Fruit fly (Drosophila melanogaster) whole organism, embryonic: ENCODE results near the gene CG16727.

ENCODE experiments used
- Antp ChIP-seq: fragments of 200-800 bp; sonication (Bioruptor generic); optimal IDR thresholded peaks from 3 replicates; lab custom pipeline; 2016; ENCODE audit warnings: missing biosample characterization, missing genetic modification characterization
- Awh ChIP-seq: fragments of 200-800 bp; sonication (Bioruptor generic); IDR thresholded peaks from 2 replicates; pipeline ENCODE4, ENCODE4 v1.3.6; 2022; ENCODE audit warnings: missing biosample characterization, missing genetic modification characterization
- CG10979 ChIP-seq: fragments of 200-800 bp; sonication (Bioruptor generic); optimal IDR thresholded peaks from 2 replicates; lab custom pipeline; 2018; ENCODE audit warnings: missing biosample characterization, mild to moderate bottlenecking, missing genetic modification characterization, moderate library complexity
- CG15011 ChIP-seq: fragments of 200-800 bp; sonication (Bioruptor generic); optimal IDR thresholded peaks from 3 replicates; lab custom pipeline; 2018; ENCODE audit warnings: missing biosample characterization, mild to moderate bottlenecking, missing genetic modification characterization
- CG17802 ChIP-seq: fragments of 200-800 bp; sonication (Bioruptor generic); optimal IDR thresholded peaks from 2 replicates; lab custom pipeline; 2018; ENCODE audit warnings: missing biosample characterization, mild to moderate bottlenecking, missing genetic modification characterization, moderate library complexity
- CG17829 ChIP-seq: fragments of 200-800 bp; optimal IDR thresholded peaks from 2 replicates; lab custom pipeline; 2019; ENCODE audit warnings: missing biosample characterization, mild to moderate bottlenecking, missing genetic modification characterization, moderate library complexity
- CG1832 ChIP-seq: fragments of 200-800 bp; sonication (Bioruptor generic); optimal IDR thresholded peaks from 2 replicates; lab custom pipeline; 2017; ENCODE audit warnings: missing biosample characterization, mild to moderate bottlenecking, missing genetic modification characterization, inconsistent platforms
- CG2116 ChIP-seq: fragments of 200-800 bp; sonication (Bioruptor generic); optimal IDR thresholded peaks from 3 replicates; lab custom pipeline; 2018; ENCODE audit warnings: missing biosample characterization, mild to moderate bottlenecking, missing genetic modification characterization
- CG2712 ChIP-seq: fragments of 200-800 bp; optimal IDR thresholded peaks from 3 replicates; lab custom pipeline; 2019; ENCODE audit warnings: missing biosample characterization, mild to moderate bottlenecking, missing genetic modification characterization, moderate library complexity
- CG2875 ChIP-seq: fragments of 200-800 bp; sonication (Bioruptor generic); optimal IDR thresholded peaks from 2 replicates; lab custom pipeline; 2017; ENCODE audit warnings: missing biosample characterization, mild to moderate bottlenecking, missing genetic modification characterization, missing genetic modification reagents
- CG31388 ChIP-seq: fragments of 200-800 bp; sonication (Bioruptor generic); optimal IDR thresholded peaks from 2 replicates; lab custom pipeline; 2016; ENCODE audit warnings: missing biosample characterization, missing genetic modification characterization
- CG31441 ChIP-seq: fragments of 200-800 bp; sonication (Bioruptor generic); IDR thresholded peaks from 2 replicates; pipeline ENCODE4 v1.3.6; 2022; ENCODE audit warnings: missing biosample characterization, missing genetic modification characterization
- CG3838 ChIP-seq: fragments of 200-800 bp; sonication (Bioruptor generic); optimal IDR thresholded peaks from 3 replicates; lab custom pipeline; 2016; ENCODE audit warnings: missing biosample characterization, missing genetic modification characterization
- CG4360 ChIP-seq: fragments of 200-800 bp; sonication (Bioruptor generic); IDR thresholded peaks from 2 replicates; pipeline ENCODE4 v1.3.6; 2022; ENCODE audit warnings: missing biosample characterization, missing genetic modification characterization
- CG6765 ChIP-seq: fragments of 200-800 bp; sonication (Bioruptor generic); optimal IDR thresholded peaks from 3 replicates; lab custom pipeline; 2017; ENCODE audit warnings: missing biosample characterization, mild to moderate bottlenecking, missing genetic modification characterization
- CG8359 ChIP-seq: fragments of 200-800 bp; sonication (Bioruptor generic); optimal IDR thresholded peaks from 2 replicates; lab custom pipeline; 2017; ENCODE audit warnings: missing biosample characterization, mild to moderate bottlenecking, missing genetic modification characterization, borderline replicate concordance
- CG9437 ChIP-seq: fragments of 200-800 bp; sonication (Bioruptor generic); optimal IDR thresholded peaks from 2 replicates; lab custom pipeline; 2018; ENCODE audit warnings: missing biosample characterization, mild to moderate bottlenecking, missing genetic modification characterization
- CG9932 ChIP-seq: fragments of 200-800 bp; sonication (Bioruptor generic); IDR thresholded peaks from 2 replicates; pipeline ENCODE4 v1.3.6; 2022; ENCODE audit warnings: missing biosample characterization, missing genetic modification characterization
- CoRest ChIP-seq: fragments of 200-800 bp; sonication (Bioruptor generic); optimal IDR thresholded peaks from 3 replicates; lab custom pipeline; 2018; ENCODE audit warnings: missing biosample characterization, mild to moderate bottlenecking, missing genetic modification characterization, moderate library complexity
- D ChIP-seq, 2 experiments: fragments of 200-800 bp in 1 of 2; fragments of >200 bp in 1 of 2; sonication (Bioruptor generic) in 1 of 2; optimal IDR thresholded peaks; 2 replicates in 1 of 2; 3 replicates in 1 of 2; lab custom pipeline; 2017; ENCODE audit warnings: mild to moderate bottlenecking in 1 of 2, missing biosample characterization in 1 of 2, missing genetic modification characterization in 1 of 2, missing genetic modification reagents in 1 of 2
- D19A ChIP-seq: fragments of 200-800 bp; optimal IDR thresholded peaks from 3 replicates; lab custom pipeline; 2019; ENCODE audit warnings: missing biosample characterization, mild to moderate bottlenecking, missing genetic modification characterization, moderate library complexity
- Dad ChIP-seq: fragments of 200-800 bp; sonication (Bioruptor generic); optimal IDR thresholded peaks from 3 replicates; lab custom pipeline; 2016; ENCODE audit warnings: missing biosample characterization, missing genetic modification characterization
- Dbx ChIP-seq: fragments of 200-800 bp; sonication (Bioruptor generic); IDR thresholded peaks from 3 replicates; pipeline ENCODE4 v1.3.6; 2022; ENCODE audit warnings: missing biosample characterization, missing genetic modification characterization
- Doc3 ChIP-seq: fragments of 200-800 bp; sonication (Bioruptor generic); IDR thresholded peaks from 3 replicates; pipeline ENCODE4 v1.3.6; 2022; ENCODE audit warnings: missing biosample characterization, missing genetic modification characterization; ENCODE audit not compliant: partially characterized antibody
- Ets65A ChIP-seq: fragments of 200-800 bp; sonication (Bioruptor generic); peaks from one replicate; lab custom pipeline; 2016; ENCODE audit warnings: missing biosample characterization, missing genetic modification characterization
- Hey ChIP-seq: fragments of 200-800 bp; sonication (Bioruptor generic); optimal IDR thresholded peaks from 3 replicates; lab custom pipeline; 2018; ENCODE audit warnings: missing biosample characterization, mild to moderate bottlenecking, missing genetic modification characterization
- Lim3 ChIP-seq: fragments of 200-800 bp; sonication (Bioruptor generic); IDR thresholded peaks from 2 replicates; pipeline ENCODE4 v1.3.6; 2022; ENCODE audit warnings: missing biosample characterization, missing genetic modification characterization
- Myb ChIP-seq: fragments of 200-800 bp; sonication (Bioruptor generic); optimal IDR thresholded peaks from 2 replicates; lab custom pipeline; 2016; ENCODE audit warnings: missing biosample characterization, missing genetic modification characterization
- NK7.1 ChIP-seq: fragments of 200-800 bp; sonication (Bioruptor generic); optimal IDR thresholded peaks from 3 replicates; lab custom pipeline; 2016; ENCODE audit warnings: missing biosample characterization, missing genetic modification characterization
- Optix ChIP-seq: fragments of 200-800 bp; sonication (Bioruptor generic); IDR thresholded peaks from 3 replicates; pipeline ENCODE4 v1.3.6; 2022; ENCODE audit warnings: missing biosample characterization, missing genetic modification characterization
- Sry-β ChIP-seq: fragments of 200-800 bp; sonication (Bioruptor generic); optimal IDR thresholded peaks from 2 replicates; lab custom pipeline; 2018; ENCODE audit warnings: missing biosample characterization, mild to moderate bottlenecking, missing genetic modification characterization, moderate library complexity
- Usf ChIP-seq: fragments of 200-800 bp; sonication (Bioruptor generic); optimal IDR thresholded peaks from 2 replicates; lab custom pipeline; 2017; ENCODE audit warnings: missing genotype, missing biosample characterization, missing genetic modification characterization
- ab ChIP-seq: fragments of 200-800 bp; sonication (Bioruptor generic); optimal IDR thresholded peaks from 2 replicates; lab custom pipeline; 2016; ENCODE audit warnings: missing biosample characterization, missing genetic modification characterization
- al ChIP-seq: fragments of 200-800 bp; sonication (Bioruptor generic); IDR thresholded peaks from 2 replicates; pipeline ENCODE4 v1.3.6; 2022; ENCODE audit warnings: missing biosample characterization, missing genetic modification characterization
- ato ChIP-seq: fragments of 200-800 bp; sonication (Bioruptor generic); IDR thresholded peaks from 2 replicates; pipeline ENCODE4 v1.3.6; 2022; ENCODE audit warnings: missing biosample characterization, missing genetic modification characterization; ENCODE audit not compliant: partially characterized antibody
- caup ChIP-seq: fragments of 200-800 bp; sonication (Bioruptor generic); optimal IDR thresholded peaks from 3 replicates; lab custom pipeline; 2017; ENCODE audit warnings: missing biosample characterization, mild to moderate bottlenecking, missing genetic modification characterization, moderate library complexity; ENCODE audit not compliant: severe bottlenecking
- cg ChIP-seq: fragments of 200-800 bp; sonication (Bioruptor generic); optimal IDR thresholded peaks from 3 replicates; lab custom pipeline; 2019; ENCODE audit warnings: missing biosample characterization, mild to moderate bottlenecking, missing genetic modification characterization, moderate library complexity
- dm ChIP-seq: fragments of 200-800 bp; sonication (Bioruptor generic); optimal IDR thresholded peaks from 3 replicates; lab custom pipeline; 2016; ENCODE audit warnings: missing biosample characterization, missing genetic modification characterization
- gcm2 ChIP-seq: fragments of 200-800 bp; sonication (Bioruptor generic); optimal IDR thresholded peaks from 2 replicates; lab custom pipeline; 2016; ENCODE audit warnings: missing biosample characterization, missing genetic modification characterization
- hth ChIP-seq: fragments of >200 bp; optimal IDR thresholded peaks from 2 replicates; lab custom pipeline; 2017; ENCODE audit warnings: inconsistent platforms
- lov ChIP-seq, 2 experiments: fragments of 200-800 bp in 1 of 2; fragments of >200 bp in 1 of 2; sonication (Bioruptor generic) in 1 of 2; IDR thresholded peaks in 1 of 2; optimal IDR thresholded peaks in 1 of 2; 2 replicates in 1 of 2; 3 replicates in 1 of 2; pipeline versions ENCODE4 v1.3.6 to Lab custom; 2017 to 2022; ENCODE audit warnings: missing biosample characterization in 1 of 2, missing genetic modification characterization in 1 of 2
- mam ChIP-seq: fragments of 200-800 bp; sonication (Bioruptor generic); optimal IDR thresholded peaks from 3 replicates; lab custom pipeline; 2016; ENCODE audit warnings: missing biosample characterization, missing genetic modification characterization
- mirr ChIP-seq: fragments of 200-800 bp; sonication (Bioruptor generic); optimal IDR thresholded peaks from 3 replicates; lab custom pipeline; 2018; ENCODE audit warnings: missing biosample characterization, mild to moderate bottlenecking, missing genetic modification characterization
- nmo ChIP-seq: fragments of 200-800 bp; sonication (Bioruptor generic); optimal IDR thresholded peaks from 2 replicates; lab custom pipeline; 2018; ENCODE audit warnings: missing biosample characterization, mild to moderate bottlenecking, missing genetic modification characterization, moderate library complexity
- pho ChIP-seq: fragments of 200-800 bp; sonication (Bioruptor generic); optimal IDR thresholded peaks from 2 replicates; lab custom pipeline; 2016; ENCODE audit warnings: missing biosample characterization, missing genetic modification characterization
- prd ChIP-seq, 3 experiments: fragments of >200 bp in 2 of 3; fragments of 200-800 bp in 1 of 3; sonication (Bioruptor generic) in 1 of 3; optimal IDR thresholded peaks in 2 of 3; IDR thresholded peaks in 1 of 3; 2 replicates in 2 of 3; 3 replicates in 1 of 3; pipeline versions ENCODE4 v1.3.6 to Lab custom; 2017 to 2022; ENCODE audit warnings: missing biosample characterization in 1 of 3, missing genetic modification characterization in 1 of 3
- so ChIP-seq: fragments of 200-800 bp; sonication (Bioruptor generic); IDR thresholded peaks from 3 replicates; pipeline ENCODE4 v1.3.6; 2022; ENCODE audit warnings: missing biosample characterization, missing genetic modification characterization
- sob ChIP-seq: fragments of 200-800 bp; sonication (Bioruptor generic); IDR thresholded peaks from 2 replicates; pipeline ENCODE4 v1.3.6; 2022; ENCODE audit warnings: missing biosample characterization, missing genetic modification characterization
- ssp ChIP-seq: fragments of 200-800 bp; sonication (Bioruptor generic); IDR thresholded peaks from 2 replicates; pipeline ENCODE4 v1.3.6; 2022; ENCODE audit warnings: missing biosample characterization, missing genetic modification characterization

The CG16727 gene

DNA sequence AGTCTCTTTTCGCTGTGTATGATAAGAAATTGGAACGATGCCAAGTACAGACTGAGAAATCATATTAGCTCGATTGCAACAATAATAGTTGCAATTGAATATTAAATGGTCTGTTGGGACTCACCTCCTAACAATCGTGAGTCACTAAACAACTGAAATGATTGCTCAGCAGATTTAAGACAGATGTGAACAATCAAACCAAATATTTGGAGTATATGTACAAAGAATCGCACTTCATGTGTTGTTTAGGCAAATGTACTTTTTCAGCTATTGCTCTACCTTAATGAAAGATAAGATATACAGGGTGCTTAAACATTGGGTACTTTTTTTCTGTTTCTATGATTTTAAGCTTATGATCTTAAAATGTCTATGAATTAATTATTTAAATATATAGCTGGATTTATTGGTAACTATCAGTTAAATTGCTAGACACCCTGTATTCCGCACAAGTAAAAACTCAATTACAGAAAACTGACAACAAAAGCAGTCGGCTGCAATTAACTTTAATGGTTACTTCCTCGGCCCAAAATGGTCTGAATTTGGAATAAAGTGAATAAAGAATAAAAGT is 28.4 kb downstream of the CG16727 start (continued):
- TF ChIP-seq CG2875 (GFP tag; lab: Kevin White, UChicago) (peak; percentile 76), CG31388 (GFP tag; lab: Kevin White, UChicago) (peak; percentile 69), mirr (GFP tag; lab: Kevin White, UChicago) (peak; percentile 66), NK7.1 (peak; percentile 64), dm (GFP tag; lab: Kevin White, UChicago) (no peak), CG6765 (peak; percentile 85), Optix (GFP tag; lab: Robert Waterston, UW) (no peak), Ets65A (GFP tag; lab: Kevin White, UChicago) (peak; percentile 76), Antp (GFP tag; lab: Kevin White, UChicago) (peak; percentile 30), ab (GFP tag; lab: Kevin White, UChicago) (no peak), Doc3 (GFP tag; lab: Robert Waterston, UW) (no peak), D (optimal IDR thresholded peaks at IDR 0.05; lab: Kevin White, UChicago) (no peak), D (GFP tag; optimal IDR thresholded peaks at IDR 0.05; lab: Kevin White, UChicago) (peak; percentile 79), CG4360 (GFP tag; lab: Robert Waterston, UW) (peak; percentile 60), so (GFP tag; lab: Robert Waterston, UW) (peak; percentile 82), ssp (peak; percentile 65), CG1832 (GFP tag; lab: Kevin White, UChicago) (no peak), al (GFP tag; lab: Robert Waterston, UW) (peak; percentile 88), lov (optimal IDR thresholded peaks at IDR 0.05; lab: Kevin White, UChicago) (no peak), lov (GFP tag; IDR thresholded peaks at IDR 0.05; lab: Robert Waterston, UW) (peak; percentile 94), Sry-β (no peak), Dad (GFP tag; lab: Kevin White, UChicago) (peak; percentile 28), nmo (peak; percentile 81), Lim3 (GFP tag; lab: Robert Waterston, UW) (0 out of 2 replicates have a peak, but pooled peaks have one; percentile 51), Awh (GFP tag; lab: Robert Waterston, UW) (peak; percentile 92), hth (no peak), CG9932 (GFP tag; lab: Robert Waterston, UW) (peak; percentile 76), CG31441 (GFP tag; lab: Robert Waterston, UW) (peak; percentile 87), CG9437 (GFP tag; lab: Kevin White, UChicago) (peak; percentile 68), Usf (GFP tag; lab: Kevin White, UChicago) (peak; percentile 32), CG2116 (peak; percentile 33), CG17802 (tag; lab: Kevin White, UChicago) (peak; percentile 19), mam (peak; percentile 39), ato (GFP tag; lab: Robert Waterston, UW) (no peak), caup (peak; percentile 86), sob (GFP tag; lab: Robert Waterston, UW) (peak; percentile 88), gcm2 (GFP tag; lab: Kevin White, UChicago) (no peak), Dbx (peak; percentile 86), Hey (no peak), CG10979 (tag; lab: Kevin White, UChicago) (peak; percentile 88), Myb (GFP tag; lab: Kevin White, UChicago) (peak; percentile 34), pho (GFP tag; lab: Kevin White, UChicago) (peak; percentile 51), CG15011 (peak; percentile 72), CG2712 (tag; lab: Kevin White, UChicago) (peak; percentile 89), D19A (tag; lab: Kevin White, UChicago) (peak; percentile 83), CG3838 (GFP tag; lab: Kevin White, UChicago) (no peak), CG17829 (peak; percentile 89), CoRest (tag; lab: Kevin White, UChicago) (peak; percentile 89), CG8359 (GFP tag; lab: Kevin White, UChicago) (peak; percentile 50), prd (optimal IDR thresholded peaks at IDR 0.05; lab: Kevin White, UChicago) (no peak), prd (GFP tag; IDR thresholded peaks at IDR 0.05; lab: Robert Waterston, UW) (peak; percentile 85), cg (peak; percentile 16)
